Fruit fly (Drosophila melanogaster) whole organism, embryonic: ENCODE data around the gene Acp1.

Experiments used
- Abd-B ChIP-seq: fragments of 200-800 bp; sonication (Bioruptor generic); optimal IDR thresholded peaks from 2 replicates; lab custom pipeline; 2018; ENCODE audit warnings: missing biosample characterization, mild to moderate bottlenecking, missing genetic modification characterization, moderate library complexity
- Atf6 ChIP-seq: fragments of 200-800 bp; sonication (Bioruptor generic); IDR thresholded peaks from 2 replicates; pipeline ENCODE4 v1.3.6; 2022; ENCODE audit warnings: missing biosample characterization, missing genetic modification characterization
- Blimp-1 ChIP-seq: fragments of 200-800 bp; sonication (Bioruptor generic); optimal IDR thresholded peaks from 3 replicates; lab custom pipeline; 2018; ENCODE audit warnings: missing biosample characterization, missing genetic modification characterization, mild to moderate bottlenecking, moderate library complexity, missing genetic modification reagents
- CG10431 ChIP-seq: fragments of 200-800 bp; sonication (Bioruptor generic); optimal IDR thresholded peaks from 3 replicates; lab custom pipeline; 2018; ENCODE audit warnings: missing biosample characterization, mild to moderate bottlenecking, missing genetic modification characterization
- CG11093 ChIP-seq: fragments of 200-800 bp; sonication (Bioruptor generic); IDR thresholded peaks from 3 replicates; pipeline ENCODE4 v1.3.6; 2022; ENCODE audit warnings: missing biosample characterization, missing genetic modification characterization
- CG11247 ChIP-seq: fragments of 200-800 bp; sonication (Bioruptor generic); IDR thresholded peaks from 2 replicates; pipeline ENCODE4 v1.3.6; 2022; ENCODE audit warnings: missing biosample characterization, missing genetic modification characterization
- CG12236 ChIP-seq: fragments of 200-800 bp; sonication (Bioruptor generic); optimal IDR thresholded peaks from 2 replicates; lab custom pipeline; 2016; ENCODE audit warnings: missing biosample characterization, missing genetic modification characterization
- CG14050 ChIP-seq: fragments of 200-800 bp; sonication (Bioruptor generic); IDR thresholded peaks from 3 replicates; pipeline ENCODE4 v1.3.6; 2022; ENCODE audit warnings: missing biosample characterization, missing genetic modification characterization
- CG14860 ChIP-seq: fragments of 200-800 bp; sonication (Bioruptor generic); IDR thresholded peaks from 3 replicates; pipeline ENCODE4 v1.3.6; 2022; ENCODE audit warnings: missing biosample characterization, missing genetic modification characterization; ENCODE audit not compliant: partially characterized antibody
- CG1647 ChIP-seq: fragments of 200-800 bp; sonication (Bioruptor generic); optimal IDR thresholded peaks from 3 replicates; lab custom pipeline; 2016; ENCODE audit warnings: missing biosample characterization, missing genetic modification characterization
- CG16863 ChIP-seq: fragments of 200-800 bp; sonication (Bioruptor generic); optimal IDR thresholded peaks from 3 replicates; lab custom pipeline; 2016; ENCODE audit warnings: missing biosample characterization, missing genetic modification characterization
- CG17361 ChIP-seq: fragments of 200-800 bp; sonication (Bioruptor generic); IDR thresholded peaks from 3 replicates; pipeline ENCODE4 v1.3.6; 2022; ENCODE audit warnings: missing biosample characterization, missing genetic modification characterization
- CG30020 ChIP-seq: fragments of 200-800 bp; optimal IDR thresholded peaks from 2 replicates; lab custom pipeline; 2019; ENCODE audit warnings: missing biosample characterization, mild to moderate bottlenecking, missing genetic modification characterization, moderate library complexity
- CG5180 ChIP-seq: fragments of 200-800 bp; sonication (Bioruptor generic); optimal IDR thresholded peaks from 3 replicates; lab custom pipeline; 2017; ENCODE audit warnings: missing biosample characterization, missing genetic modification characterization, mild to moderate bottlenecking, moderate library complexity, missing genetic modification reagents
- CG6254 ChIP-seq: fragments of 200-800 bp; sonication (Bioruptor generic); optimal IDR thresholded peaks from 3 replicates; lab custom pipeline; 2017; ENCODE audit warnings: mild to moderate bottlenecking, missing biosample characterization, missing genetic modification reagents, missing genetic modification characterization
- CG6813 ChIP-seq: fragments of 200-800 bp; sonication (Bioruptor generic); optimal IDR thresholded peaks from 2 replicates; lab custom pipeline; 2017; ENCODE audit warnings: missing biosample characterization, missing genetic modification characterization, mild to moderate bottlenecking, moderate library complexity, missing genetic modification reagents
- CG7556 ChIP-seq: fragments of 200-800 bp; sonication (Bioruptor generic); optimal IDR thresholded peaks from 2 replicates; lab custom pipeline; 2017; ENCODE audit warnings: missing biosample characterization, mild to moderate bottlenecking, missing genetic modification characterization
- CG9215 ChIP-seq: fragments of 200-800 bp; sonication (Bioruptor generic); IDR thresholded peaks from 2 replicates; pipeline ENCODE4 v1.3.6; 2022; ENCODE audit warnings: missing biosample characterization, missing genetic modification characterization
- CG9876 ChIP-seq: fragments of 200-800 bp; sonication (Bioruptor generic); optimal IDR thresholded peaks from 2 replicates; lab custom pipeline; 2016; ENCODE audit warnings: missing biosample characterization, missing genetic modification characterization
- HLH3B ChIP-seq: fragments of 200-800 bp; sonication (Bioruptor generic); IDR thresholded peaks from 2 replicates; pipeline ENCODE4 v1.3.6; 2022; ENCODE audit warnings: missing biosample characterization, missing genetic modification characterization
- Hr78 ChIP-seq, 2 experiments: fragments of 200-800 bp in 1 of 2; fragments of >200 bp in 1 of 2; sonication (Bioruptor generic) in 1 of 2; optimal IDR thresholded peaks; 2 replicates each; lab custom pipeline; 2017 to 2019; ENCODE audit warnings: missing biosample characterization in 2 of 2, missing genetic modification characterization in 2 of 2, mild to moderate bottlenecking in 1 of 2, moderate library complexity in 1 of 2
- Lim3 ChIP-seq: fragments of 200-800 bp; sonication (Bioruptor generic); IDR thresholded peaks from 2 replicates; pipeline ENCODE4 v1.3.6; 2022; ENCODE audit warnings: missing biosample characterization, missing genetic modification characterization
- Meics ChIP-seq: fragments of 200-800 bp; sonication (Bioruptor generic); optimal IDR thresholded peaks from 2 replicates; lab custom pipeline; 2017; ENCODE audit warnings: missing biosample characterization, mild to moderate bottlenecking, missing genetic modification characterization
- Nf-YA ChIP-seq: fragments of 200-800 bp; sonication (Bioruptor generic); IDR thresholded peaks from 2 replicates; pipeline ENCODE4 v1.3.6; 2022; ENCODE audit warnings: missing biosample characterization, missing genetic modification characterization
- Ptx1 ChIP-seq: fragments of 200-800 bp; sonication (Bioruptor generic); IDR thresholded peaks from 2 replicates; pipeline ENCODE4 v1.3.6; 2022; ENCODE audit warnings: missing biosample characterization, missing genetic modification characterization
- Scr ChIP-seq: fragments of 200-800 bp; sonication (Bioruptor generic); IDR thresholded peaks from 2 replicates; pipeline ENCODE4 v1.3.6; 2022; ENCODE audit warnings: missing biosample characterization, missing genetic modification characterization; ENCODE audit not compliant: partially characterized antibody
- TFAM ChIP-seq: fragments of 200-800 bp; sonication (Bioruptor generic); optimal IDR thresholded peaks from 2 replicates; lab custom pipeline; 2017; ENCODE audit warnings: missing biosample characterization, missing genetic modification characterization, inconsistent platforms
- Tbp ChIP-seq: fragments of >200 bp; optimal IDR thresholded peaks from 2 replicates; lab custom pipeline; 2018; ENCODE audit warnings: missing biosample characterization, missing genetic modification characterization
- YL-1 ChIP-seq: fragments of 200-800 bp; sonication (Bioruptor generic); optimal IDR thresholded peaks from 3 replicates; lab custom pipeline; 2017; ENCODE audit warnings: missing biosample characterization, mild to moderate bottlenecking, missing genetic modification characterization
- ab ChIP-seq: fragments of 200-800 bp; sonication (Bioruptor generic); optimal IDR thresholded peaks from 2 replicates; lab custom pipeline; 2016; ENCODE audit warnings: missing biosample characterization, missing genetic modification characterization
- bsh ChIP-seq, 2 experiments: fragments of 200-800 bp; sonication (Bioruptor generic); optimal IDR thresholded peaks; 2 replicates each; lab custom pipeline; 2017 to 2018; ENCODE audit warnings: mild to moderate bottlenecking in 2 of 2, missing biosample characterization in 2 of 2, missing genetic modification characterization in 2 of 2, moderate library complexity in 1 of 2
- dan ChIP-seq: fragments of 200-800 bp; sonication (Bioruptor generic); IDR thresholded peaks from 2 replicates; pipeline ENCODE4 v1.3.6; 2022; ENCODE audit warnings: missing biosample characterization, missing genetic modification characterization
- emc ChIP-seq: fragments of 200-800 bp; sonication (Bioruptor generic); optimal IDR thresholded peaks from 2 replicates; lab custom pipeline; 2016; ENCODE audit warnings: missing biosample characterization, missing genetic modification characterization
- eve ChIP-seq, 2 experiments: fragments of >200 bp; optimal IDR thresholded peaks; 2 replicates each; lab custom pipeline; 2017; ENCODE audit warnings: missing biosample characterization in 2 of 2, missing genetic modification characterization in 2 of 2
- fd102C ChIP-seq: fragments of 200-800 bp; sonication (Bioruptor generic); optimal IDR thresholded peaks from 2 replicates; lab custom pipeline; 2018; ENCODE audit warnings: missing biosample characterization, mild to moderate bottlenecking, missing genetic modification characterization, moderate library complexity
- grn ChIP-seq: fragments of 200-800 bp; sonication (Bioruptor generic); optimal IDR thresholded peaks from 3 replicates; lab custom pipeline; 2017; ENCODE audit warnings: missing biosample characterization, missing genetic modification characterization
- gsb-n ChIP-seq: fragments of 200-800 bp; sonication (Bioruptor generic); optimal IDR thresholded peaks from 3 replicates; lab custom pipeline; 2018; ENCODE audit warnings: missing biosample characterization, mild to moderate bottlenecking, missing genetic modification characterization
- gt ChIP-seq: fragments of 200-800 bp; sonication (Bioruptor generic); IDR thresholded peaks from 2 replicates; pipeline ENCODE4 v1.3.6; 2022; ENCODE audit warnings: missing biosample characterization, missing genetic modification characterization
- hb ChIP-seq: fragments of 200-800 bp; sonication (Bioruptor generic); IDR thresholded peaks from 3 replicates; pipeline ENCODE4 v1.3.6; 2022; ENCODE audit warnings: missing biosample characterization, missing genetic modification characterization; ENCODE audit not compliant: partially characterized antibody
- hkb ChIP-seq, 2 experiments: fragments of 200-800 bp in 1 of 2; fragments of >200 bp in 1 of 2; sonication (Bioruptor generic) in 1 of 2; IDR thresholded peaks in 1 of 2; optimal IDR thresholded peaks in 1 of 2; 2 replicates each; pipeline versions ENCODE4 v1.3.6 to Lab custom; 2017 to 2022; ENCODE audit warnings: missing biosample characterization in 1 of 2, missing genetic modification characterization in 1 of 2
- jigr1 ChIP-seq: fragments of 200-800 bp; sonication (Bioruptor generic); IDR thresholded peaks from 3 replicates; pipeline ENCODE4 v1.3.6; 2022; ENCODE audit warnings: missing biosample characterization, missing genetic modification characterization
- jumu ChIP-seq: fragments of 200-800 bp; sonication (Bioruptor generic); optimal IDR thresholded peaks from 3 replicates; lab custom pipeline; 2016; ENCODE audit warnings: missing biosample characterization, missing genetic modification characterization
- nerfin-2 ChIP-seq: fragments of 200-800 bp; sonication (Bioruptor generic); IDR thresholded peaks from 2 replicates; pipeline ENCODE4 v1.3.6; 2022; ENCODE audit warnings: missing biosample characterization, missing genetic modification characterization; ENCODE audit not compliant: partially characterized antibody
- pnt ChIP-seq: fragments of 200-800 bp; sonication (Bioruptor generic); optimal IDR thresholded peaks from 3 replicates; lab custom pipeline; 2016; ENCODE audit warnings: missing biosample characterization, missing genetic modification characterization
- pzg ChIP-seq: fragments of 200-800 bp; sonication (Bioruptor generic); optimal IDR thresholded peaks from 3 replicates; lab custom pipeline; 2018; ENCODE audit warnings: missing biosample characterization, mild to moderate bottlenecking, missing genetic modification characterization, moderate library complexity
- sima ChIP-seq: fragments of 200-800 bp; sonication (Bioruptor generic); optimal IDR thresholded peaks from 2 replicates; lab custom pipeline; 2016; ENCODE audit warnings: missing biosample characterization, missing genetic modification characterization
- so ChIP-seq: fragments of 200-800 bp; sonication (Bioruptor generic); IDR thresholded peaks from 3 replicates; pipeline ENCODE4 v1.3.6; 2022; ENCODE audit warnings: missing biosample characterization, missing genetic modification characterization
- zf30C ChIP-seq: fragments of 200-800 bp; sonication (Bioruptor generic); optimal IDR thresholded peaks from 3 replicates; lab custom pipeline; 2018; ENCODE audit warnings: missing biosample characterization, mild to moderate bottlenecking, missing genetic modification characterization
- zfh2 ChIP-seq: fragments of 200-800 bp; sonication (Bioruptor generic); optimal IDR thresholded peaks from 2 replicates; lab custom pipeline; 2016; ENCODE audit warnings: missing biosample characterization, missing genetic modification characterization

Gene Acp1

DNA sequence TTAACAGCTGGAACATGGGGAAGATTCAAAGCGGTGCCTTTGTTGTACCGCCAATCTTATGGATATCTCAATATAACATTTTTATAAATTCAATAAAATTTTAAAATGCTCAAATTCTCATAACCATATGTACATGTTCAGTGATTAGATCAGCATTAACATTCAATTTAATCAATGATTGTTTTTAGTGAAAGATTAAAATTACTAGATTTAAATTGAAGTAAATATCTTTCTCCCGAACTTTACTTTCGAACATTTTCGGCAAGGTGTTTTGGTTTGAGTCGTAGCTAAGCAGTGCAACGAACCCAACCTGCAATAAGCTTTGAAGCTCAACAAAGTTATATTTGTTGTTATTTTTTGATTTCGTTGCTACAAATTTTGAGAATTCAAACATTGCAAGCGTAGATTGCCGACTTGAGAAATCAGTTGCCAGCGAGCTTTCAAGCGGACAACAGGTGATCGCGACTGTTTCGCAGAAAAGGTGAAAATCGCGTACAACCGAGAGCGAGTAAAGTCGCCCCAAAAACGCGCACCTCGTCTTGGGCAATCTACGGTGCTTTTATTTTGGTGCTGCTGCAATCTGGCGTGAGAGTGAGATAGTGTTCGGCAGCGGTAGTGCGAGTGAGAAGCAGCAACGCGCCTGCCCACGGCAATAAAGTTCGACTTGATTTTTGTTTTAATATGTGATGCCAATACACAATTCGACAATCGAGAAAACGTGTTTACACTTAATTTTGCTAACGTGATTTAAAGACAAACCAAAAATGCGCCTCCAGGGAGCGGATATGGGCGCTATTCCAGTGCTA lies 38.8 kb downstream of the Acp1 start, which contains the start of gene Tep3 (continued):
- TF ChIP-seq CG11247 (GFP tag; lab: Robert Waterston, UW) (no peak), eve (GFP tag; optimal IDR thresholded peaks at IDR 0.05; lab: Kevin White, UChicago) (no peak), grn (GFP tag; lab: Kevin White, UChicago) (no peak), CG10431 (GFP tag; lab: Kevin White, UChicago) (no peak), zf30C (no peak), CG16863 (GFP tag; lab: Kevin White, UChicago) (no peak), CG30020 (no peak), CG12236 (GFP tag; lab: Kevin White, UChicago) (no peak), CG6254 (GFP tag; lab: Kevin White, UChicago) (no peak), jigr1 (GFP tag; lab: Robert Waterston, UW) (no peak), Blimp-1 (peak; percentile 27), fd102C (GFP tag; lab: Kevin White, UChicago) (no peak), nerfin-2 (GFP tag; lab: Robert Waterston, UW) (no peak), zfh2 (GFP tag; lab: Kevin White, UChicago) (peak; percentile 15), Lim3 (GFP tag; lab: Robert Waterston, UW) (no peak), CG14050 (no peak), hb (GFP tag; lab: Robert Waterston, UW) (no peak), gt (no peak), CG5180 (GFP tag; lab: Kevin White, UChicago) (no peak), CG1647 (GFP tag; lab: Kevin White, UChicago) (no peak), CG14860 (GFP tag; lab: Robert Waterston, UW) (no peak), emc (GFP tag; lab: Kevin White, UChicago) (no peak), CG7556 (no peak), bsh (GFP tag; optimal IDR thresholded peaks at IDR 0.05; lab: Kevin White, UChicago) (no peak), so (GFP tag; lab: Robert Waterston, UW) (0 out of 3 replicates have a peak, but pooled peaks have one; percentile 9), CG9876 (GFP tag; lab: Kevin White, UChicago) (no peak), gsb-n (tag; lab: Kevin White, UChicago) (no peak), Nf-YA (no peak), YL-1 (GFP tag; lab: Kevin White, UChicago) (no peak), pzg (GFP tag; lab: Kevin White, UChicago) (peak; percentile 8), Scr (no peak), Atf6 (GFP tag; lab: Robert Waterston, UW) (no peak), ab (GFP tag; lab: Kevin White, UChicago) (no peak), Abd-B (GFP tag; lab: Kevin White, UChicago) (no peak), CG11093 (GFP tag; lab: Robert Waterston, UW) (no peak), CG17361 (no peak), pnt (GFP tag; lab: Kevin White, UChicago) (no peak), jumu (GFP tag; lab: Kevin White, UChicago) (no peak), sima (GFP tag; lab: Kevin White, UChicago) (no peak), HLH3B (GFP tag; lab: Robert Waterston, UW) (peak; percentile 19; the same call in 1 of the 2 replicates), Tbp (GFP tag; lab: Kevin White, UChicago) (no peak), Meics (GFP tag; lab: Kevin White, UChicago) (peak; percentile 24), dan (no peak), CG9215 (no peak), hkb (optimal IDR thresholded peaks at IDR 0.05; lab: Kevin White, UChicago) (no peak), hkb (GFP tag; IDR thresholded peaks at IDR 0.05; lab: Robert Waterston, UW) (no peak), TFAM (GFP tag; lab: Kevin White, UChicago) (no peak), Hr78 (GFP tag; optimal IDR thresholded peaks at IDR 0.05; lab: Kevin White, UChicago) (no peak), Ptx1 (GFP tag; lab: Robert Waterston, UW) (peak; percentile 24; the same call in 1 of the 2 replicates), CG6813 (no peak)
